ENCODE assay signal across 5 fruit fly cellular contexts in genomic region chrX:1825912-1826862, dm6.
A peak's percentile ranks its signal among the peaks of the same experiment; 100 is the strongest.
TF ChIP-seq lines count a peak whose summit lies in the region.

No protein-coding gene starts in this region.

- no peak for TF ChIP-seq CTCF in whole organism, embryonic (GFP tag; optimal IDR thresholded peaks at IDR 0.05; lab: Kevin White, UChicago)

TF ChIP-seq in whole organism, 6 proteins besides CTCF, POLR2A, EP300 and RAD21:
- TF ChIP-seq EcR (GFP tag; optimal IDR thresholded peaks at IDR 0.05; lab: Kevin White, UChicago) (peak; percentile 63 to 72), psq (optimal IDR thresholded peaks at IDR 0.05; lab: Kevin White, UChicago) (no peak), usp (GFP tag; optimal IDR thresholded peaks at IDR 0.05; lab: Kevin White, UChicago) (no peak), Dll (optimal IDR thresholded peaks at IDR 0.05; lab: Kevin White, UChicago) (no peak), CG8478 (optimal IDR thresholded peaks at IDR 0.05; lab: Kevin White, UChicago) (no peak)
TF ChIP-seq in whole organism: peak in this region for 1.

TF ChIP-seq in whole organism, embryonic, 481 proteins besides CTCF, POLR2A, EP300 and RAD21 (continues in another document):
- TF ChIP-seq CG4707 (GFP tag; optimal IDR thresholded peaks at IDR 0.05; lab: Kevin White, UChicago) (no peak), crp (GFP tag; optimal IDR thresholded peaks at IDR 0.05; lab: Kevin White, UChicago) (peak in 1 of 2 experiments; percentile 35), Ets65A (GFP tag; lab: Kevin White, UChicago) (peak; percentile 91), Med (GFP tag; lab: Kevin White, UChicago) (peak; percentile 40), Drgx (GFP tag; IDR thresholded peaks at IDR 0.05; lab: Robert Waterston, UW) (peak; percentile 39), esg (GFP tag; conservative IDR thresholded peaks at IDR 0.05; lab: Robert Waterston, UW) (no peak), pan (optimal IDR thresholded peaks at IDR 0.05; lab: Kevin White, UChicago) (no peak), pan (GFP tag; optimal IDR thresholded peaks at IDR 0.05 in 1 of 2, IDR thresholded peaks at IDR 0.05 in 1 of 2) (peak in 1 of 2 experiments; percentile 21), CG2678 (tag; optimal IDR thresholded peaks at IDR 0.05; lab: Kevin White, UChicago) (peak; percentile 1), hbn (GFP tag; IDR thresholded peaks at IDR 0.05; lab: Robert Waterston, UW; ENCODE audit: partially characterized antibody) (no peak), Ravus (GFP tag; IDR thresholded peaks at IDR 0.05; lab: Robert Waterston, UW) (no peak), CG11504 (tag; optimal IDR thresholded peaks at IDR 0.05; lab: Kevin White, UChicago) (peak; percentile 25), CG7839 (tag; optimal IDR thresholded peaks at IDR 0.05; lab: Kevin White, UChicago) (peak; percentile 3), slbo (GFP tag; IDR thresholded peaks at IDR 0.05; lab: Robert Waterston, UW) (0 out of 2 replicates have a peak, but pooled peaks have one; percentile 4), stwl (tag; optimal IDR thresholded peaks at IDR 0.05; lab: Kevin White, UChicago) (no peak), CG8089 (GFP tag; optimal IDR thresholded peaks at IDR 0.05; lab: Kevin White, UChicago) (no peak), CG9437 (GFP tag; optimal IDR thresholded peaks at IDR 0.05; lab: Kevin White, UChicago) (no peak), row (GFP tag; IDR thresholded peaks at IDR 0.05; lab: Robert Waterston, UW) (0 out of 3 replicates have a peak, but pooled peaks have one; percentile 11), ash1 (GFP tag; optimal IDR thresholded peaks at IDR 0.05; lab: Kevin White, UChicago) (no peak), Hr78 (GFP tag; optimal IDR thresholded peaks at IDR 0.05; lab: Kevin White, UChicago) (peak in 1 of 2 experiments; percentile 14), CG17385 (GFP tag; optimal IDR thresholded peaks at IDR 0.05; lab: Kevin White, UChicago) (no peak)

TF ChIP-seq in whole organism, prepupa, 60 proteins besides CTCF, POLR2A, EP300 and RAD21 (continues in another document):
- peak; percentile 53 for TF ChIP-seq OdsH (GFP tag; optimal IDR thresholded peaks at IDR 0.05; lab: Kevin White, UChicago)
- no peak for TF ChIP-seq vri (GFP tag; optimal IDR thresholded peaks at IDR 0.05; lab: Kevin White, UChicago)
- no peak; the same call in 1 of the 2 replicates for TF ChIP-seq CG11294 (GFP tag; IDR thresholded peaks at IDR 0.05; lab: Robert Waterston, UW)
- peak; percentile 18 for TF ChIP-seq spab (GFP tag; optimal IDR thresholded peaks at IDR 0.05; lab: Kevin White, UChicago)
- peak; percentile 60 for TF ChIP-seq CG8319 (GFP tag; optimal IDR thresholded peaks at IDR 0.05; lab: Kevin White, UChicago)
- peak; percentile 60 for TF ChIP-seq Ets96B (tag; optimal IDR thresholded peaks at IDR 0.05; lab: Kevin White, UChicago)
- TF ChIP-seq CG3919 (GFP tag; optimal IDR thresholded peaks at IDR 0.05; lab: Kevin White, UChicago) = peak; percentile 67
- peak; percentile 66 for TF ChIP-seq topi (GFP tag; optimal IDR thresholded peaks at IDR 0.05; lab: Kevin White, UChicago)
- peak; percentile 64 for TF ChIP-seq achi (GFP tag; optimal IDR thresholded peaks at IDR 0.05; lab: Kevin White, UChicago)
- peak; percentile 60 for TF ChIP-seq Smox (GFP tag; optimal IDR thresholded peaks at IDR 0.05; lab: Kevin White, UChicago)
- TF ChIP-seq CG32006 (GFP tag; optimal IDR thresholded peaks at IDR 0.05; lab: Kevin White, UChicago) = peak; percentile 66
- peak; percentile 65 for TF ChIP-seq Sox15 (GFP tag; optimal IDR thresholded peaks at IDR 0.05; lab: Kevin White, UChicago)
- TF ChIP-seq CG15336 (GFP tag; IDR thresholded peaks at IDR 0.05; lab: Robert Waterston, UW) = no peak
- peak; percentile 77 for TF ChIP-seq Eip75B (GFP tag; optimal IDR thresholded peaks at IDR 0.05; lab: Kevin White, UChicago)
- peak; percentile 73 for TF ChIP-seq Met (GFP tag; optimal IDR thresholded peaks at IDR 0.05; lab: Kevin White, UChicago)
- TF ChIP-seq CG6276 (GFP tag; optimal IDR thresholded peaks at IDR 0.05; lab: Kevin White, UChicago) = peak; percentile 33
- no peak for TF ChIP-seq Eip93F (GFP tag; optimal IDR thresholded peaks at IDR 0.05; lab: Kevin White, UChicago)
- no peak for TF ChIP-seq Blimp-1 (GFP tag; optimal IDR thresholded peaks at IDR 0.05; lab: Kevin White, UChicago)
- TF ChIP-seq acj6 (GFP tag; optimal IDR thresholded peaks at IDR 0.05; lab: Kevin White, UChicago) = peak; percentile 62
- peak; percentile 33 for TF ChIP-seq Ets21C (GFP tag; optimal IDR thresholded peaks at IDR 0.05; lab: Kevin White, UChicago)
- TF ChIP-seq pdm3 (GFP tag; optimal IDR thresholded peaks at IDR 0.05; lab: Kevin White, UChicago) = peak; percentile 73
- TF ChIP-seq CG6808 (GFP tag; optimal IDR thresholded peaks at IDR 0.05; lab: Kevin White, UChicago) = peak; percentile 54
- TF ChIP-seq Eip78C (GFP tag; lab: Kevin White, UChicago) = peak; percentile 91

TF ChIP-seq in whole organism, pupa, 21 proteins besides CTCF, POLR2A, EP300 and RAD21:
- TF ChIP-seq EcR (GFP tag; optimal IDR thresholded peaks at IDR 0.05; lab: Kevin White, UChicago) (peak; percentile 99), Snoo (tag; optimal IDR thresholded peaks at IDR 0.05; lab: Kevin White, UChicago) (peak; percentile 43), CG32121 (GFP tag; IDR thresholded peaks at IDR 0.05; lab: Robert Waterston, UW) (no peak), CG8159 (tag; optimal IDR thresholded peaks at IDR 0.05; lab: Kevin White, UChicago) (peak; percentile 69), CG12605 (GFP tag; IDR thresholded peaks at IDR 0.05; lab: Robert Waterston, UW) (no peak), CG13204 (GFP tag; optimal IDR thresholded peaks at IDR 0.05; lab: Kevin White, UChicago) (no peak), fd96Ca (GFP tag; IDR thresholded peaks at IDR 0.05; lab: Robert Waterston, UW) (no peak; the same call in 2 of the 3 replicates), CG15710 (tag; optimal IDR thresholded peaks at IDR 0.05; lab: Kevin White, UChicago) (peak; percentile 72), Pif1A (GFP tag; optimal IDR thresholded peaks at IDR 0.05; lab: Kevin White, UChicago) (peak; percentile 70), D1 (tag; optimal IDR thresholded peaks at IDR 0.05; lab: Kevin White, UChicago) (no peak), CG17806 (tag; optimal IDR thresholded peaks at IDR 0.05; lab: Kevin White, UChicago) (peak; percentile 41), CG34367 (tag; optimal IDR thresholded peaks at IDR 0.05; lab: Kevin White, UChicago) (peak; percentile 45), CG10348 (GFP tag; IDR thresholded peaks at IDR 0.05; lab: Robert Waterston, UW) (no peak), rn (GFP tag; IDR thresholded peaks at IDR 0.05; lab: Robert Waterston, UW) (no peak), Pif1B (GFP tag; optimal IDR thresholded peaks at IDR 0.05; lab: Kevin White, UChicago) (peak; percentile 52), CG8301 (tag; optimal IDR thresholded peaks at IDR 0.05; lab: Kevin White, UChicago) (peak; percentile 39), CG9948 (tag; optimal IDR thresholded peaks at IDR 0.05; lab: Kevin White, UChicago) (peak; percentile 53), gl (tag; optimal IDR thresholded peaks at IDR 0.05; lab: Kevin White, UChicago) (no peak), Ets98B (GFP tag; IDR thresholded peaks at IDR 0.05; lab: Robert Waterston, UW) (no peak), CG14655 (GFP tag; optimal IDR thresholded peaks at IDR 0.05; lab: Kevin White, UChicago) (peak; percentile 60), CG4496 (GFP tag; IDR thresholded peaks at IDR 0.05; lab: Robert Waterston, UW) (peak; percentile 34; the same call in 2 of the 3 replicates)

TF ChIP-seq in whole organism, wandering third instar larva, 38 proteins besides CTCF, POLR2A, EP300 and RAD21 (continues in another document):
- TF ChIP-seq Sp1 (GFP tag; optimal IDR thresholded peaks at IDR 0.05; lab: Kevin White, UChicago) (peak; percentile 44), HLH106 (tag; optimal IDR thresholded peaks at IDR 0.05; lab: Kevin White, UChicago) (peak; percentile 65), usp (GFP tag; optimal IDR thresholded peaks at IDR 0.05; lab: Kevin White, UChicago) (no peak), brk (GFP tag; optimal IDR thresholded peaks at IDR 0.05; lab: Kevin White, UChicago) (no peak), sage (GFP tag; optimal IDR thresholded peaks at IDR 0.05; lab: Kevin White, UChicago) (no peak), h (GFP tag; optimal IDR thresholded peaks at IDR 0.05; lab: Kevin White, UChicago) (peak; percentile 66), Dfd (GFP tag; optimal IDR thresholded peaks at IDR 0.05; lab: Kevin White, UChicago) (no peak), tai (GFP tag; optimal IDR thresholded peaks at IDR 0.05; lab: Kevin White, UChicago) (no peak), Hr78 (GFP tag; optimal IDR thresholded peaks at IDR 0.05; lab: Kevin White, UChicago) (no peak), dmrt93B (GFP tag; optimal IDR thresholded peaks at IDR 0.05; lab: Kevin White, UChicago) (peak; percentile 16), CrebA (GFP tag; optimal IDR thresholded peaks at IDR 0.05; lab: Kevin White, UChicago; ENCODE audit: borderline replicate concordance) (peak; percentile 43), Rel (GFP tag; optimal IDR thresholded peaks at IDR 0.05; lab: Kevin White, UChicago) (no peak), Rel (tag; optimal IDR thresholded peaks at IDR 0.05; lab: Kevin White, UChicago) (peak; percentile 43), Hnf4 (GFP tag; optimal IDR thresholded peaks at IDR 0.05; lab: Kevin White, UChicago) (peak; percentile 7), br (GFP tag; optimal IDR thresholded peaks at IDR 0.05; lab: Kevin White, UChicago) (peak; percentile 64), sv (GFP tag; optimal IDR thresholded peaks at IDR 0.05; lab: Kevin White, UChicago) (no peak), psq (GFP tag; optimal IDR thresholded peaks at IDR 0.05; lab: Kevin White, UChicago) (peak; percentile 54), GATAd (GFP tag; optimal IDR thresholded peaks at IDR 0.05; lab: Kevin White, UChicago) (no peak), foxo (GFP tag; optimal IDR thresholded peaks at IDR 0.05; lab: Kevin White, UChicago) (peak in 1 of 2 experiments; percentile 70), fru (GFP tag; optimal IDR thresholded peaks at IDR 0.05; lab: Kevin White, UChicago) (peak; percentile 78), Hr83 (GFP tag; optimal IDR thresholded peaks at IDR 0.05; lab: Kevin White, UChicago; ENCODE audit: poor library complexity, severe bottlenecking) (no peak), Vsx2 (GFP tag; optimal IDR thresholded peaks at IDR 0.05; lab: Kevin White, UChicago; ENCODE audit: partially characterized antibody) (no peak), CG9705 (GFP tag; optimal IDR thresholded peaks at IDR 0.05; lab: Kevin White, UChicago) (no peak), N (GFP tag; optimal IDR thresholded peaks at IDR 0.05; lab: Kevin White, UChicago) (no peak), CG32264 (GFP tag; optimal IDR thresholded peaks at IDR 0.05; lab: Kevin White, UChicago) (no peak), OdsH (GFP tag; optimal IDR thresholded peaks at IDR 0.05; lab: Kevin White, UChicago) (peak; percentile 46), woc (GFP tag; optimal IDR thresholded peaks at IDR 0.05; lab: Kevin White, UChicago) (peak; percentile 35), jim (GFP tag; optimal IDR thresholded peaks at IDR 0.05; lab: Kevin White, UChicago) (peak; percentile 28), Dif (GFP tag; optimal IDR thresholded peaks at IDR 0.05; lab: Kevin White, UChicago; ENCODE audit: partially characterized antibody) (no peak), Jra (GFP tag; optimal IDR thresholded peaks at IDR 0.05; lab: Kevin White, UChicago) (no peak)
